Worm (Caenorhabditis elegans) whole organism, L1 larva: ENCODE measurements around the gene Y6G8.14.
"Not testable (repeated sequence)": the region's sequence is repeated elsewhere in the genome, so short reads cannot be mapped to it uniquely, and the experiment has no call there.

ENCODE experiments used
- C04F5.9 ChIP-seq: sonication (generic microtip); optimal IDR thresholded peaks from 2 replicates; lab custom pipeline; 2016; ENCODE audit warnings: missing genetic modification characterization, missing compliant biosample characterization
- C16A3.4 ChIP-seq: fragments of 150-350 bp; optimal IDR thresholded peaks from 2 replicates; lab custom pipeline; 2014; ENCODE audit warnings: missing biosample characterization, missing genetic modification characterization
- alr-1 ChIP-seq: fragments of 200-800 bp; sonication (Bioruptor generic); optimal IDR thresholded peaks from 2 replicates; lab custom pipeline; 2018; ENCODE audit warnings: borderline replicate concordance, mild to moderate bottlenecking, missing genetic modification characterization, missing compliant biosample characterization
- blmp-1 ChIP-seq: fragments of 150-350 bp; optimal IDR thresholded peaks from 2 replicates; lab custom pipeline; 2014; ENCODE audit warnings: missing biosample characterization, missing genetic modification characterization
- efl-1 ChIP-seq, 4 experiments: fragments of 150-350 bp; optimal IDR thresholded peaks in 3 of 4; peaks in 1 of 4; 1 replicate in 1 of 4; 2 replicates in 3 of 4; lab custom pipeline; 2014; ENCODE audit warnings: missing biosample characterization in 2 of 4, missing genetic modification characterization in 2 of 4, missing genetic modification reagents in 2 of 4
- egl-27 ChIP-seq, 2 experiments: fragments of 150-350 bp in 1 of 2; sonication (generic microtip); optimal IDR thresholded peaks; 3 replicates each; lab custom pipeline; 2017 to 2018; ENCODE audit warnings: missing biosample characterization in 2 of 2, missing genetic modification characterization in 2 of 2, missing genetic modification reagents in 2 of 2
- elt-2 ChIP-seq: sonication (generic microtip); optimal IDR thresholded peaks from 2 replicates; lab custom pipeline; 2016; ENCODE audit warnings: missing genetic modification characterization, mild to moderate bottlenecking, inconsistent platforms, missing compliant biosample characterization, missing genetic modification reagents
- elt-3 ChIP-seq, 6 experiments: fragments of 150-350 bp in 1 of 6; sonication (generic microtip); optimal IDR thresholded peaks; 2 replicates each; lab custom pipeline; 2017 to 2018; ENCODE audit warnings: missing biosample characterization in 6 of 6, missing genetic modification characterization in 6 of 6, inconsistent platforms in 1 of 6
- fkh-10 ChIP-seq: sonication (generic microtip); optimal IDR thresholded peaks from 2 replicates; lab custom pipeline; 2017; ENCODE audit warnings: missing biosample characterization, missing genetic modification reagents, missing genetic modification characterization
- hlh-17 ChIP-seq: fragments of 200-800 bp; sonication (Bioruptor generic); optimal IDR thresholded peaks from 2 replicates; lab custom pipeline; 2018; ENCODE audit warnings: missing genetic modification characterization, mild to moderate bottlenecking, missing compliant biosample characterization, moderate library complexity, borderline replicate concordance
- irx-1 ChIP-seq: sonication (generic microtip); optimal IDR thresholded peaks from 2 replicates; lab custom pipeline; 2016; ENCODE audit warnings: missing genetic modification characterization, missing compliant biosample characterization
- lin-14 ChIP-seq: fragments of 200-800 bp; sonication (Bioruptor generic); optimal IDR thresholded peaks from 2 replicates; lab custom pipeline; 2018; ENCODE audit warnings: mild to moderate bottlenecking, missing genetic modification characterization, moderate library complexity, missing compliant biosample characterization
- lin-15B ChIP-seq: fragments of 150-350 bp; sonication (generic microtip); optimal IDR thresholded peaks from 3 replicates; lab custom pipeline; 2014; ENCODE audit warnings: missing biosample characterization, missing genetic modification characterization
- lin-35 ChIP-seq, 2 experiments: fragments of 150-350 bp; optimal IDR thresholded peaks; 2 replicates each; lab custom pipeline; 2014; ENCODE audit warnings: missing biosample characterization in 2 of 2, missing genetic modification characterization in 2 of 2, missing genetic modification reagents in 2 of 2
- lsy-2 ChIP-seq, 2 experiments: fragments of 150-350 bp; optimal IDR thresholded peaks; 2 replicates each; lab custom pipeline; 2014; ENCODE audit warnings: missing biosample characterization in 2 of 2, missing genetic modification characterization in 2 of 2
- mdl-1 ChIP-seq, 2 experiments: fragments of 150-350 bp; optimal IDR thresholded peaks; 2 replicates each; lab custom pipeline; 2014 to 2017; ENCODE audit warnings: missing biosample characterization in 2 of 2, missing genetic modification characterization in 2 of 2, inconsistent platforms in 1 of 2
- nhr-20 ChIP-seq: sonication (generic microtip); optimal IDR thresholded peaks from 2 replicates; lab custom pipeline; 2016; ENCODE audit warnings: mild to moderate bottlenecking, missing genetic modification characterization, missing compliant biosample characterization
- nhr-77 ChIP-seq: fragments of 150-350 bp; optimal IDR thresholded peaks from 2 replicates; lab custom pipeline; 2014; ENCODE audit warnings: missing biosample characterization, missing genetic modification characterization
- nhr-90 ChIP-seq: sonication (generic microtip); optimal IDR thresholded peaks from 2 replicates; lab custom pipeline; 2016; ENCODE audit warnings: mild to moderate bottlenecking, missing genetic modification characterization, missing compliant biosample characterization; ENCODE audit not compliant: poor library complexity
- pag-3 ChIP-seq: sonication (generic microtip); optimal IDR thresholded peaks from 2 replicates; lab custom pipeline; 2017; ENCODE audit warnings: missing genetic modification characterization, mild to moderate bottlenecking, missing compliant biosample characterization, antibody characterized with exemption, borderline replicate concordance; ENCODE audit not compliant: insufficient read depth
- pax-3 ChIP-seq: fragments of 200-800 bp; sonication (Bioruptor generic); optimal IDR thresholded peaks from 2 replicates; lab custom pipeline; 2018; ENCODE audit warnings: mild to moderate bottlenecking, missing genetic modification characterization, moderate library complexity, missing compliant biosample characterization
- snpc-4 ChIP-seq: fragments of 150-350 bp; optimal IDR thresholded peaks from 2 replicates; lab custom pipeline; 2014; ENCODE audit warnings: missing biosample characterization, missing genetic modification characterization
- sptf-1 ChIP-seq: fragments of 150-350 bp; optimal IDR thresholded peaks from 2 replicates; lab custom pipeline; 2014; ENCODE audit warnings: missing biosample characterization, missing genetic modification characterization
- tlp-1 ChIP-seq: fragments of 150-350 bp; optimal IDR thresholded peaks from 2 replicates; lab custom pipeline; 2014; ENCODE audit warnings: missing biosample characterization, missing genetic modification characterization
- unc-130 ChIP-seq: fragments of 150-350 bp; optimal IDR thresholded peaks from 2 replicates; lab custom pipeline; 2017; ENCODE audit warnings: missing biosample characterization, missing genetic modification characterization, inconsistent platforms
- unc-62 ChIP-seq: fragments of 150-350 bp; optimal IDR thresholded peaks from 2 replicates; lab custom pipeline; 2014; ENCODE audit warnings: missing biosample characterization, missing genetic modification reagents, missing genetic modification characterization
- unc-98 ChIP-seq: fragments of 200-800 bp; sonication (Bioruptor generic); IDR thresholded peaks from 2 replicates; pipeline ENCODE4 v1.3.6; 2022; ENCODE audit warnings: missing genetic modification characterization, missing compliant biosample characterization
- zag-1 ChIP-seq: fragments of 150-350 bp; optimal IDR thresholded peaks from 2 replicates; lab custom pipeline; 2014; ENCODE audit warnings: missing biosample characterization, missing genetic modification characterization
- ztf-4 ChIP-seq: fragments of 150-350 bp; optimal IDR thresholded peaks from 2 replicates; lab custom pipeline; 2014; ENCODE audit warnings: missing biosample characterization, missing genetic modification characterization

Y6G8.14 gene

DNA sequence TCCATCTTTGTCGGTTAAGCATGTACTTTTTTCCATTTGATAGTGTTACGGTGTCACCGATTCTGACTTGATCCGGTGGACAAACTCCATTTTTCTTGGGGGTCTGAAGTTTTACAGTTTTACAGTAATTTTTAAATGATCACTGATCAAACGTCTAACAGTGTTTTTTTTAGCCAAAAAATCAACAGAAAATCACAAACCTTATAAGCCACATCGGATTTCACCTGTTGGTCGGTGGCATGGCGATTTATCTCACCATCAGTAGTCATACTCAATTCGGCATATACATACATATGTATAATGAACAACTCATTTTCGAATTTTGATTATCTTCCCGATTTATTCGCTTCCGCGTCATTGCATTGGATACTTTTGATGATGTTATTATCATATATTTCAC lies 6.4 kb downstream of the Y6G8.14 start, which contains the start of gene srz-91:
srz-91 (plus strand) TSS at position 301 of the 400 bp plus-strand sequence.
- TF ChIP-seq ztf-4 (tag; lab: Kevin White, UChicago) (no peak), C16A3.4 (tag; lab: Kevin White, UChicago) (no peak), lin-35 (GFP tag; optimal IDR thresholded peaks at IDR 0.05; lab: Kevin White, UChicago) (no peak)
- TF ChIP-seq, all 84 proteins: peak for 0

DNA sequence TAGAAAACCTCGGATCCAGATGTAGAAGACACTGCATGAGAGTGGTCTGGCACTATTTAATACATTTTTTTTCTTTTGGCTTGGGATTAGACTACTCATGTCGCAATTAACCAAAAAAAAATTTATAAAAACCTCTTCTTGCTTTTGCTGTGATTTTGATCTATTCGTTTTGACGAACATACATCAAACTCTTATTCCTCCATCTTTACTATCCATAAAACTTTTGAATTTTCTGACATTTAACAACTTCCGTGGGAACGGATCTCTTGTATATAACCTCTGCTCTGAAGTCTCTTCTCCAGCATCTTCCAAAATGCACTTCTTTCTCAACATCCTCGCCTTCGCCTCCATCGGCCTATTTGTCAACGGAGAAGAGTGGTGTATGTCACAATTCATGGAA lies 8.1 kb downstream of the Y6G8.14 start, which contains the start of gene Y6G8.16:
Y6G8.16 (plus strand) TSS at position 301 of the 400 bp plus-strand sequence.
- TF ChIP-seq mdl-1 (tag; optimal IDR thresholded peaks at IDR 0.05; lab: Kevin White, UChicago); nhr-90; blmp-1: not testable (repeated sequence)
- TF ChIP-seq, all 84 proteins: peak for 0; not testable (repeated sequence) for 84

DNA sequence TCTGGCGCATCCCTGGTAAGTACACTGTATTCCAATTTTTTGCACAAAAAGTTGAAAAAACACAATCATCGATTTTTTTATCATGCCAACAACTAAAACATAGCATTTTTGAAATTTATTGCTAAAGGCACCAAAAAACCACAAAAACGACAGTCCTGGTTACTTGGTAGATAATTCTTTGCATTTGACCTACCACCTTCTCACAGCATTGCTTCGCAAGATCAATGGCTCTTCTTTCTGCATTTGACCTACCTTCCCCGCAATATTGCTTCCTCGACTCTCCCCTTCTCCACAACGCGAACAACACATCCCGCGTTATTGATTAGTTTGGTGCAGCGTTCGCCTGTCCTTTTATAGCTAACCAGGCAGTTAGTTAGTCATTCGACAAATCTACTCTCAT lies 12.6 kb downstream of the Y6G8.14 start, which contains the start of gene ztf-25:
ztf-25 (plus strand) TSS at position 301 of the 400 bp plus-strand sequence.
- no peak for TF ChIP-seq unc-98 (GFP tag; lab: Robert Waterston, UW)
- TF ChIP-seq snpc-4 (tag; lab: Kevin White, UChicago), result no peak
- no peak for TF ChIP-seq nhr-90

DNA sequence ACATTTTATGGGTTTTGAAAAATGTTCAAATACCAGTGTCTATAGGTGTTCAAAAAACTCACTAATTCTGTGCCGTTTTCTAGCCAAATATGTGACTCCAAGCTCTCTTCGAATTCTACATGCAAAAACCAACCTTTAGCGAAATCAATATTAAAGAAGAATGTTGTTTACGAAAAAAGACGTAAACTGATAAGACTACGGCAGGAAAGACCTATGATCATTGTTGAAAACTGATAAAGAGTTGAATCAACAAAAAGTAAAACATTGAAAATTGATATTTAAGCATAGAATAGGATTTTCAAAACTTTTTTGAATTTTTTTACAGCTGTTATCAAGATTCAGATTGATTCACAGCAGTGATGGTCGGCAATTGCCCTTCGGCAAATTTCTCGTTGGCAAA lies 15.3 kb downstream of the Y6G8.14 start, which contains the start of gene Y6G8.2:
Y6G8.2 (minus strand) TSS at position 147 of the 400 bp plus-strand sequence.
- TF ChIP-seq lin-14 (GFP tag; lab: Kevin White, UChicago) (no peak), elt-2 (tag; lab: Kevin White, UChicago) (peak; percentile 52)

DNA sequence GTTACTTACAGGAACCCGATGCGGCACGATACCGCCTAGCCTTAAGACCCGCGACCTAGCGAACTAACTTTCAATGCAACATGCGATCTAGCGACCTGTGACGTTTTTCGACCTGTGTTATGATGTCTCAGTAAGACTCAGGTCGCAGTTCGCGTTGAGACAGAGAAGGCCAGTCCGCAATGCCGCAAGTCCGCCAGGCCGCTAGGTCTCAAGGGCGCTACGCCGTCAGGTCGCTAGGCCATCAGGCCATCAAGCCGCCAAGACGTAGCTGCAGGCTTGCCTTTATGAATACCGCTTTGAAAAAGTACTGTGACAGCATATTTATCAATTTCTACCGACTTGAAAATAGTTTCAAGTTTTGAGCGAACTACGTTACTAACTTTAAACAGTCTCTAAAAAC lies 18.5 kb downstream of the Y6G8.14 start:
- no peak for TF ChIP-seq C04F5.9 (tag; lab: Kevin White, UChicago)
- no peak for TF ChIP-seq egl-27 (tag; optimal IDR thresholded peaks at IDR 0.05; lab: Kevin White, UChicago)
- TF ChIP-seq zag-1, result no peak
- no peak for TF ChIP-seq lin-35 (GFP tag; optimal IDR thresholded peaks at IDR 0.05; lab: Kevin White, UChicago)
- no peak for TF ChIP-seq unc-62
- TF ChIP-seq nhr-20, result no peak
- TF ChIP-seq unc-98 (GFP tag; lab: Robert Waterston, UW), result no peak
- TF ChIP-seq alr-1, result no peak
- no peak for TF ChIP-seq pax-3 (tag; lab: Kevin White, UChicago)
- no peak for TF ChIP-seq pag-3 (tag; lab: Kevin White, UChicago)
- TF ChIP-seq efl-1 (optimal IDR thresholded peaks at IDR 0.05; lab: Kevin White, UChicago), result no peak
- no peak for TF ChIP-seq efl-1 (GFP tag; optimal IDR thresholded peaks at IDR 0.05 in 1 of 2; lab: Kevin White, UChicago)
- TF ChIP-seq nhr-77 (tag; lab: Kevin White, UChicago), result no peak
- TF ChIP-seq fkh-10 (GFP tag; lab: Kevin White, UChicago), result no peak
- no peak for TF ChIP-seq hlh-17 (GFP tag; lab: Kevin White, UChicago)
- TF ChIP-seq tlp-1, result no peak
- no peak for TF ChIP-seq sptf-1 (tag; lab: Kevin White, UChicago)
- no peak for TF ChIP-seq irx-1 (tag; lab: Kevin White, UChicago)
- no peak for TF ChIP-seq unc-130 (tag; lab: Kevin White, UChicago)
- no peak for TF ChIP-seq C16A3.4 (tag; lab: Kevin White, UChicago)

DNA sequence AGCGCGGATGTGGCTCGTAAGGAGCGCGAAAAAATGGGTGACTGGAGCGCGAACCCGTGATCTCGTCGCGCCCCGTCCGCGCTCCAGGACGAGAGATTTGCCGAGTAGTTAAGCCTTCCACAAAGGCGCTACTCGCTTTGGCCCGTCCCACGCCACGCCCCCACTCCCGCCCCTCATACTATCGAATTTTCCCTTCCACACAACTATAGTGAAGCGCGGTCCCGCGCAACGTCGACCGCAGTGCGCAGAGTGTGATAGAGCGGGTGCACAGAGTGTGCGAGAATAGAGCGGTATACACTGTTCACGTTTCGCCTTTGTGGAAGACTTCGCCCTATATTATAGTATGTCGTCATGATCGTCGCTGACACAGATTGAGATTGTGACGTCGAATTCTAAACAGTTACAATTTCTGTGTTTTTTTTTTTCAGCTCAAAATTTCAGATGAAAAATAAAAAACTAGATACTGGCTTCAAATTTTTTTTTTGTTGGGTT lies 29.8 kb downstream of the Y6G8.14 start, which contains the start of gene fbxa-133:
fbxa-133 (plus strand) TSS at position 442 of the 492 bp plus-strand sequence.
- not testable (repeated sequence) for TF ChIP-seq lin-15B; lsy-2 (tag; optimal IDR thresholded peaks at IDR 0.05; lab: Kevin White, UChicago); elt-3 (tag; optimal IDR thresholded peaks at IDR 0.05; lab: Kevin White, UChicago)
